Fruit fly (Drosophila melanogaster): ENCODE results near the gene CAH3.

DNA sequence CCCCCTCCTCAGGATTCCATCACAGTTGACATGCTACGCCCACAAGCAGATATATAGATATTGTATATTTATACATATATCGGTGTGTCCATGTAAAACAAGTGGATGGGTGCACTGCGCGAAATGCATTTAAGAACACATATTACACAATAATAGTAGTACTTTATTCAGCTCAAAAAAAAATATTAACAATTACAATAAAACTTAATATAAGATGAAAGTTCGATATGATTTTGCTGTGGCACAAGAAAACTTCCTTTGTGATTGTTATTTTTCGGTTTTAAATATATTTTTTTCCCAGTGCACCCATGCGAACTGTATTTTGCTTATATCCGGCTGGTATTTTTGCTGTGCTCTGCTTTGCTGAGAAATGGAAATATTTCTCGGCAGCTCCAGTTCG, 50.4 kb downstream of the CAH3 start:
- no peak for TF ChIP-seq usp (GFP tag; optimal IDR thresholded peaks at IDR 0.05)
- no peak for TF ChIP-seq pan (optimal IDR thresholded peaks at IDR 0.05)
- no peak for TF ChIP-seq CG8478 (optimal IDR thresholded peaks at IDR 0.05)
- no peak for TF ChIP-seq Dll (optimal IDR thresholded peaks at IDR 0.05)
- TF ChIP-seq EcR (GFP tag; optimal IDR thresholded peaks at IDR 0.05), result no peak
